Worm (Caenorhabditis elegans): ENCODE measurements around the gene acl-3.

Gene acl-3

DNA sequence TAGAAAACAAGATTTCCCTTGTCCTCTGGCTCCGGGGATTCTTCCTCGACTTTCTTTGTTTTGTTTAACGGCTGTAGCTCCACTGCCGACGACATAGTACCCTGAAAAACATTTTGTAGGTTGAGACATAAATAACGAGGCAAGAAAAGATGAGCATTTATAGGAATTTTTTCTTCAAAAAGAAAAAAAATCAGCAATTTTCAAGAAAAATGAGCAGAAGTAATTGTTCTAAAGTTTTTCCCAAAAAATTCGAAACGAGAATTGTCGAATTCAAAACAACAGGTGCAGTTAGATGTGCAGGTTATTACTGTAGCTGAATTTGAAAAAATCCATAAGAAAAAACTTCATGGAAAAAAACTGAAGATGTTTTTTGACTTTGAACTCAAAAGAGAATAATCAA, 3.5 kb upstream of the acl-3 start, which contains the start of gene ent-1:
Gene ent-1 (minus strand): TSS at position 101 of the 400 bp plus-strand sequence.
- TF ChIP-seq crh-2 (tag; optimal IDR thresholded peaks at IDR 0.05) (no peak), lsy-2 (tag; optimal IDR thresholded peaks at IDR 0.05) (peak in 1 of 2 experiments; percentile 4)

DNA sequence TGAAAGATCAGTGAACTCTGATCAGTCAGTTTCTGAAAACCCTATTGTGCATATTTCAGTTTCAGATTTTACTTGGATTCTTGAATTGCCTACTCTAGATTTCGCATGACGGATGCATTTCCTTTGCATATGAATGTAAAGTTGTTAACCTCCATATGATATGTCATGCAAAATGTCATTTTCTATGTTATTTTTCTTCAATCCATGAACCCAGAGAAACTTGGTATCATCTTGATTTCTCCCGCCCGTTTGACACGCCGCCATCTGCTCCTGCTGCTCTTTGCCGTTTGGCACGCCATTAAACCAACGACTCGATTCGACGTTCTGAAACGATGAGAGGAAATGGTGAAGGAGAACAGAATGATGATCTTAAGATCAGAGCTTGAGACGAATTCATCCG, 1.5 kb downstream of the acl-3 start:
- TF ChIP-seq nhr-25 (tag; optimal IDR thresholded peaks at IDR 0.05) (no peak), dmd-4 (tag; optimal IDR thresholded peaks at IDR 0.05) (no peak)

DNA sequence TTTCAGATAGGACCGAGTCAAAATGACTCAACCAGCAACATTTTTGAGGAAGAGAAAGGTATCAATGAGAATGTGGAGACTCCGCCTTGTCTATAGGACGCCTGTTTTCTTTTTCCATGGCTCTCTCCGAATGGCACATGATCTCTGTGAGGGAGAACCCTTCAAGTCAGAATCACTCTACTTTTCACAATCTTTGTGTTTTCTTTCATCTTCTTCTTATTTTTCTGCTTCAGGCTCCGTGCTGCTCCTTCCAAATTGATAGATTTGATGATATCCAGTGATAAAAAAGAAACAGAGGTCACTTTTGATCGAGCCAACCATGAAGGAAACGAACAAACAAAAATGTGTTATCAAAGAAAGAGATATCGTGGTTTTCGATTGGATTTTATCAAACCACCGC, 2.8 kb downstream of the acl-3 start, which contains the start of gene ZK809.8:
Gene ZK809.8 (minus strand): TSS at position 34 of the 400 bp plus-strand sequence.
- TF ChIP-seq nhr-10 (tag; optimal IDR thresholded peaks at IDR 0.05) = no peak
- peak in 1 of 2 experiments; percentile 27 for TF ChIP-seq lsy-2 (tag; optimal IDR thresholded peaks at IDR 0.05)
- peak; percentile 44 for TF ChIP-seq nhr-129 (tag; optimal IDR thresholded peaks at IDR 0.05)
- TF ChIP-seq C34F6.9 (tag; optimal IDR thresholded peaks at IDR 0.05) = peak; percentile 30
- TF ChIP-seq sma-9 (GFP tag; optimal IDR thresholded peaks at IDR 0.05) = peak; percentile 62
- TF ChIP-seq sma-9 (tag; optimal IDR thresholded peaks at IDR 0.05) = no peak
- peak; percentile 2 for TF ChIP-seq nhr-6 (tag; optimal IDR thresholded peaks at IDR 0.05)
- peak; percentile 64 for TF ChIP-seq F13H6.1 (tag; optimal IDR thresholded peaks at IDR 0.05)
- TF ChIP-seq dmd-4 (tag; optimal IDR thresholded peaks at IDR 0.05) = no peak

DNA sequence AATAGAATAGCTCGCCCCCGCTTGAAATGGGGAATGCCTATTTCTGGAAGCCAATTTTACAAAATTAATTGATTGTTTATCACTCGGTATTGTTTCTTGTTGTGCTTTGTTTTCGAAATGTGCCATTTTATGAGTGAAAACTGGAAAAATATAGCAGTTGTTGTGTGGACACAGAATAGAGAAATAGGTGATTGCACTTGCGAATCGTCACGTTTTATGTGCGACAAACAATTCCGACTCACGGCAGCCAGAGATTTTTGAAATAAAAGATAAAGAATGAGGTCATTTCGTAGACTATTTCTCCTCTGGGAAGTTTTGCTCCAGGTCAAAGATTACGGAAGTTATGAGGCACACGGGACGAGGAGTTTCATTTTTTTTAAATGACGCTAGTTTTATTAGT, 4.9 kb downstream of the acl-3 start:
- TF ChIP-seq gmeb-1 (tag; optimal IDR thresholded peaks at IDR 0.05) = no peak
- no peak for TF ChIP-seq elt-3 (tag; optimal IDR thresholded peaks at IDR 0.05)
- TF ChIP-seq peb-1 (tag; optimal IDR thresholded peaks at IDR 0.05) = no peak
- TF ChIP-seq fos-1 (tag; optimal IDR thresholded peaks at IDR 0.05) = no peak
- no peak for TF ChIP-seq aly-2 (tag; optimal IDR thresholded peaks at IDR 0.05)
- no peak for TF ChIP-seq nhr-12 (tag; optimal IDR thresholded peaks at IDR 0.05)
- peak; percentile 7 for TF ChIP-seq nhr-6 (tag; optimal IDR thresholded peaks at IDR 0.05)
- TF ChIP-seq lin-39 (tag; optimal IDR thresholded peaks at IDR 0.05) = no peak
- no peak for TF ChIP-seq crh-2 (tag; optimal IDR thresholded peaks at IDR 0.05)
- no peak for TF ChIP-seq egl-27 (tag; optimal IDR thresholded peaks at IDR 0.05)
- no peak for TF ChIP-seq unc-62 (GFP tag; optimal IDR thresholded peaks at IDR 0.05)
- no peak for TF ChIP-seq zag-1 (tag; optimal IDR thresholded peaks at IDR 0.05)
- TF ChIP-seq ZK546.5 (tag; optimal IDR thresholded peaks at IDR 0.05) = no peak
- TF ChIP-seq nhr-129 (tag; optimal IDR thresholded peaks at IDR 0.05) = peak; percentile 40
- peak; percentile 19 for TF ChIP-seq F13H6.1 (tag; optimal IDR thresholded peaks at IDR 0.05)
- peak; percentile 30 for TF ChIP-seq sma-9 (GFP tag; optimal IDR thresholded peaks at IDR 0.05)
- TF ChIP-seq sma-9 (tag; optimal IDR thresholded peaks at IDR 0.05) = no peak
- TF ChIP-seq lsy-2 (tag; optimal IDR thresholded peaks at IDR 0.05) = no peak
- no peak for TF ChIP-seq ceh-82 (tag; optimal IDR thresholded peaks at IDR 0.05)

DNA sequence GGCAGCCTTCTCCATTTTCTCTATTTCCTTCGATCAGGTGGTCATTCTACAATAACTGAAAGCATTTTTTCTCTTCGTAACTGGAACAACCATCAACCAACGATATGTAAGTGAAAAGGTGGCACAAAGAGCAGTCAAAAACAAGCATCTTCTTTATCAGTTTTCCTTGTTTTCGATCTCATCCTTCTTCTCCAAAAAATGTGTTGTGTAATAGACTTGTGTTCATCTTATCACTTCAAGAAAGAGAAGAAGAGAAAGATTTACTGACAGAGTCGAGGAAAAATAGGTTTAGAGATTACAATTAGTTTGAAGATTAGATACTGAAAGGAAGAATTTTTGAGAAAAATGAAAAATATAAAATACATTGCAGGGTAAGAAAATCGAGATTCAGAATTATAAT, 6.5 kb downstream of the acl-3 start:
- TF ChIP-seq unc-55 (GFP tag; optimal IDR thresholded peaks at IDR 0.05) (no peak), F13H6.1 (tag; optimal IDR thresholded peaks at IDR 0.05) (peak; percentile 26), lsy-2 (tag; optimal IDR thresholded peaks at IDR 0.05) (peak in 1 of 2 experiments; percentile 7), blmp-1 (tag; optimal IDR thresholded peaks at IDR 0.05; ENCODE audit: insufficient read depth) (no peak), sma-9 (GFP tag; optimal IDR thresholded peaks at IDR 0.05) (peak; percentile 34), sma-9 (tag; optimal IDR thresholded peaks at IDR 0.05) (no peak), nhr-10 (tag; optimal IDR thresholded peaks at IDR 0.05) (no peak), nhr-129 (tag; optimal IDR thresholded peaks at IDR 0.05) (peak; percentile 45)

DNA sequence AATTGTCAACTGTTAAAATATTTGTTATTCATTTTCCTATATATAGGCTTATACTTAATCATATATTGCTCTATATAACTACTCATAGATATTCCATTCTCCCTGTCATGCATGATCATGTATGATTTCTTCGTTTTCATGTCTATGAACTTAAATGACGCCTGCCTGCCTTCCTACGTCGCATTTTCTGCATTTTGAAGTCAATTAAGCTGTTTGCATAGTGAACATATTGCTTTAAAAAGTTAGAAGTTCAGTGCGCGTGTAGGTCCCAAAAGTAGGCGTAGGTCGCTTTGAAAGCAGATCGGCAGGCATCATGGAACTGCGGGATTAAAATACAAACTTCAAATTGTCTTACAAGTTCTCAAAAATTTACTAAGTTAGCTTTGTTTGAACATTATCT, 7.1 kb downstream of the acl-3 start:
- no peak for TF ChIP-seq nhr-12 (tag; optimal IDR thresholded peaks at IDR 0.05)
- TF ChIP-seq ztf-4 (tag; optimal IDR thresholded peaks at IDR 0.05) = no peak
- TF ChIP-seq nhr-6 (tag; optimal IDR thresholded peaks at IDR 0.05) = no peak
- TF ChIP-seq ama-1 (optimal IDR thresholded peaks at IDR 0.05) = no peak
- no peak for TF ChIP-seq alr-1 (tag; optimal IDR thresholded peaks at IDR 0.05)
- no peak for TF ChIP-seq unc-62 (GFP tag; optimal IDR thresholded peaks at IDR 0.05)

DNA sequence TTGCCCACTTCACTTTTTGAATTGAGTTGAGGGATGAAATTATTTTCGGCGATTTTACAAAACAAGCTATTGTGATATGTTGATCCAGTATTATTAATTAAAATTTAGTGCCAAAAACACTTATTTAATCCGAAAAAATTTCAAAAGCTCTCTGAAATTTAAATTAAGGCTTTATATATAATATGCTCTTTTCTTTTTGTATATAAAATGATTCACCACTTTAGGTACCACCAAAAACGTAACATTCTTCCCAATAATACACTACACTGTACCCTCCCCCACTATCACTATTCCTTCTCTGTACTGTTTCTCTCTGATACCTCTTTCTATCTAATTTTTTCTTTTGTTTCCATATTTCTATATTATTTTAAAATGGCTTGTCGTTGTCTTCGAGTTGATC, 8.0 kb downstream of the acl-3 start, which contains the start of gene prx-2:
Gene prx-2 (plus strand): TSS at position 301 of the 400 bp plus-strand sequence.
- no peak for TF ChIP-seq ztf-1 (GFP tag; conservative IDR thresholded peaks at IDR 0.05)
- no peak for TF ChIP-seq aly-2 (tag; optimal IDR thresholded peaks at IDR 0.05)
- no peak for TF ChIP-seq F13H6.1 (tag; optimal IDR thresholded peaks at IDR 0.05)
- TF ChIP-seq crh-2 (tag; optimal IDR thresholded peaks at IDR 0.05) = no peak
- no peak for TF ChIP-seq ztf-11 (tag; optimal IDR thresholded peaks at IDR 0.05)
- no peak for TF ChIP-seq lin-39 (tag; optimal IDR thresholded peaks at IDR 0.05)
- TF ChIP-seq nhr-77 (tag; optimal IDR thresholded peaks at IDR 0.05) = no peak
- no peak for TF ChIP-seq mbf-1 (tag; optimal IDR thresholded peaks at IDR 0.05)
- no peak for TF ChIP-seq egl-27 (tag; optimal IDR thresholded peaks at IDR 0.05)
- no peak for TF ChIP-seq unc-39 (tag; optimal IDR thresholded peaks at IDR 0.05)
- TF ChIP-seq nhr-6 (tag; optimal IDR thresholded peaks at IDR 0.05) = no peak
- no peak for TF ChIP-seq unc-55 (GFP tag; optimal IDR thresholded peaks at IDR 0.05)
- no peak for TF ChIP-seq zag-1 (tag; optimal IDR thresholded peaks at IDR 0.05)
- no peak for TF ChIP-seq nhr-237 (tag; optimal IDR thresholded peaks at IDR 0.05)
- TF ChIP-seq nhr-11 (tag; optimal IDR thresholded peaks at IDR 0.05) = no peak
- no peak for TF ChIP-seq ama-1 (optimal IDR thresholded peaks at IDR 0.05)
- no peak for TF ChIP-seq ZK546.5 (tag; optimal IDR thresholded peaks at IDR 0.05)
- TF ChIP-seq nhr-129 (tag; optimal IDR thresholded peaks at IDR 0.05) = no peak

Data from whole organism, L2 larva.